Fruit fly (Drosophila melanogaster): ENCODE measurements around the gene CG31730.

CG31730 gene

DNA sequence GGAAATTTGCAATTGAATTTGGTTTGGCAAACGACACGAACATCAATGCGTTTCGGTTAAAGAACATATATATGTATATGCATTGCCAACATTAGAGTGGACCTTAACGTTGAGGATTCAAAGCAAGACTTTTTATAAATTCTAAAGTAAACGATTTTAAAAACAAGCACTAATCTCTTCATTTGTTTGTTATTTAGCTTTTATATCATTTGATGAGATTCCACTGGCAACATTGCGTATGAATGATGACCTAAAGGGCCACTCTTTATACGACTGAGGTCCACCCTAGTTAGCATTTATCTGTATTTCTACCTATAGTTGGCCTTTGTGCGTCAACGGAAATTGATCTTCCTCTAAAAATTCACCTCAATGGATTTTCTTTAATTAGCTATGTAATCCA is 841 bp downstream of the CG31730 start (continued):
- TF ChIP-seq Rx (GFP tag; IDR thresholded peaks at IDR 0.05) (no peak), CG2712 (tag; optimal IDR thresholded peaks at IDR 0.05) (peak; percentile 50), btn (GFP tag; optimal IDR thresholded peaks at IDR 0.05) (no peak), CG12155 (GFP tag; optimal IDR thresholded peaks at IDR 0.05) (no peak), br (optimal IDR thresholded peaks at IDR 0.05) (no peak), Deaf1 (tag; optimal IDR thresholded peaks at IDR 0.05) (no peak), scrt (GFP tag; optimal IDR thresholded peaks at IDR 0.05) (no peak), CG10321 (GFP tag; IDR thresholded peaks at IDR 0.05) (no peak), jing (GFP tag; optimal IDR thresholded peaks at IDR 0.05) (no peak), dimm (GFP tag; IDR thresholded peaks at IDR 0.05) (no peak), shn (GFP tag; optimal IDR thresholded peaks at IDR 0.05) (no peak), Ets65A (GFP tag) (peak; percentile 31), CG16815 (GFP tag; optimal IDR thresholded peaks at IDR 0.05) (no peak), CG6683 (GFP tag; optimal IDR thresholded peaks at IDR 0.05) (no peak), CG2202 (tag; optimal IDR thresholded peaks at IDR 0.05) (no peak), CG12769 (tag; optimal IDR thresholded peaks at IDR 0.05) (peak; percentile 15), Blimp-1 (GFP tag; optimal IDR thresholded peaks at IDR 0.05) (peak; percentile 52), CG31441 (GFP tag; IDR thresholded peaks at IDR 0.05) (no peak), zfh2 (GFP tag; optimal IDR thresholded peaks at IDR 0.05) (peak; percentile 9), NfI (GFP tag; optimal IDR thresholded peaks at IDR 0.05) (no peak), GATAe (GFP tag; conservative IDR thresholded peaks at IDR 0.05) (no peak), croc (GFP tag; conservative IDR thresholded peaks at IDR 0.05) (no peak), Nf-YB (GFP tag; optimal IDR thresholded peaks at IDR 0.05) (no peak), pan (optimal IDR thresholded peaks at IDR 0.05) (no peak), pan (GFP tag; optimal IDR thresholded peaks at IDR 0.05 in 1 of 2, IDR thresholded peaks at IDR 0.05 in 1 of 2) (no peak), mld (GFP tag; IDR thresholded peaks at IDR 0.05; ENCODE audit: partially characterized antibody) (no peak), CG7839 (tag; optimal IDR thresholded peaks at IDR 0.05) (peak; percentile 48), B-H1 (GFP tag; IDR thresholded peaks at IDR 0.05) (0 out of 3 replicates have a peak, but pooled peaks have one; percentile 18), kni (GFP tag; optimal IDR thresholded peaks at IDR 0.05) (no peak), zfh1 (GFP tag; IDR thresholded peaks at IDR 0.05) (no peak), CG14965 (GFP tag; optimal IDR thresholded peaks at IDR 0.05; ENCODE audit: borderline replicate concordance) (no peak), Xbp1 (GFP tag; optimal IDR thresholded peaks at IDR 0.05) (no peak), Eip74EF (GFP tag; optimal IDR thresholded peaks at IDR 0.05) (no peak), Tbp (GFP tag; optimal IDR thresholded peaks at IDR 0.05) (no peak), CTCF (GFP tag; optimal IDR thresholded peaks at IDR 0.05) (no peak), Hr78 (GFP tag; optimal IDR thresholded peaks at IDR 0.05) (no peak), CG30020 (tag; optimal IDR thresholded peaks at IDR 0.05) (no peak), BEAF-32 (GFP tag; optimal IDR thresholded peaks at IDR 0.05) (no peak), CG1603 (tag; optimal IDR thresholded peaks at IDR 0.05) (peak; percentile 32), dpn (GFP tag; optimal IDR thresholded peaks at IDR 0.05) (peak in 1 of 2 experiments; percentile 12), fd64A (GFP tag; optimal IDR thresholded peaks at IDR 0.05) (no peak), CG8290 (GFP tag; optimal IDR thresholded peaks at IDR 0.05) (no peak), CG8290 (tag; optimal IDR thresholded peaks at IDR 0.05) (no peak), gcm (GFP tag; optimal IDR thresholded peaks at IDR 0.05) (no peak), trh (GFP tag; optimal IDR thresholded peaks at IDR 0.05) (no peak), CG11560 (tag; IDR thresholded peaks at IDR 0.05) (no peak), cad (GFP tag; optimal IDR thresholded peaks at IDR 0.05) (no peak), CG17385 (GFP tag; optimal IDR thresholded peaks at IDR 0.05) (no peak), ab (GFP tag; optimal IDR thresholded peaks at IDR 0.05) (no peak), CG1792 (GFP tag; optimal IDR thresholded peaks at IDR 0.05) (no peak), dm (GFP tag; optimal IDR thresholded peaks at IDR 0.05) (no peak), so (GFP tag; IDR thresholded peaks at IDR 0.05) (no peak), CG2116 (GFP tag; optimal IDR thresholded peaks at IDR 0.05) (no peak)

Data from whole organism, embryonic.